Fruit fly (Drosophila melanogaster): ENCODE data around the gene CG32262.

dm6 chr3L:3845815-3846375 is 35.9 kb upstream of the CG32262 start, which contains the start of gene Awh:
- TF ChIP-seq CG32006 (GFP tag; optimal IDR thresholded peaks at IDR 0.05) (no peak), cyc (GFP tag; optimal IDR thresholded peaks at IDR 0.05) (no peak), vri (GFP tag; optimal IDR thresholded peaks at IDR 0.05) (no peak), fkh (GFP tag; optimal IDR thresholded peaks at IDR 0.05) (no peak), Sox14 (GFP tag; optimal IDR thresholded peaks at IDR 0.05) (no peak), Gug (GFP tag; IDR thresholded peaks at IDR 0.05) (no peak), Hr4 (GFP tag; optimal IDR thresholded peaks at IDR 0.05) (no peak), OdsH (GFP tag; optimal IDR thresholded peaks at IDR 0.05) (no peak), pdm3 (GFP tag; optimal IDR thresholded peaks at IDR 0.05) (no peak), spab (GFP tag; optimal IDR thresholded peaks at IDR 0.05) (no peak), fd59A (GFP tag; optimal IDR thresholded peaks at IDR 0.05) (no peak), svp (GFP tag) (no peak), CG31627 (GFP tag; optimal IDR thresholded peaks at IDR 0.05) (no peak), CG16779 (tag; optimal IDR thresholded peaks at IDR 0.05) (no peak)

All from whole organism, prepupa.